Worm (Caenorhabditis elegans): ENCODE measurements around the gene ric-4.

Gene ric-4

DNA sequence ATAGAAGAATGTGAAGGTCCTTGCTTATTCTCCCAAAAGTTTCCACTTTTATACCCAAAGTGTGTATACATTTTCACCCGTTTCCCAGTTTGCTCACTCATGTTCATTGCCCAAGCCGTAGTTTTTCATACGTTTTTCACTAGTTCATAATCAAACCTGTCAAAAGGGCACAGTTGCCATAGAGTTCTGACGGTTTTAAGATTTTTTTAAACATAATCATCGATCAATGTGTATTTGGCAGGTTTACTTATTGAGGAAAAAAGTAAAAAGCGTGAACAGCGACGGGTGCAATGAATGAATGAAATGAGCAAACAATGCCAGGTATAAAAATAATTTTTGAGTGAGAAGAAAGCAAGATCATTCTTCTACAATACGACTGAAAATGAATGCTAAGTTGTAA lies 48.8 kb downstream of the ric-4 start, which contains the start of the genes fipr-5 and fipr-9:
Gene fipr-5 (minus strand): TSS at position 101 of the 400 bp plus-strand sequence.
Gene fipr-9 (plus strand): TSS at position 346 of the 400 bp plus-strand sequence.
- TF ChIP-seq aha-1 (tag; optimal IDR thresholded peaks at IDR 0.05) (no peak), pax-3 (tag; optimal IDR thresholded peaks at IDR 0.05) (no peak), elt-2 (tag; optimal IDR thresholded peaks at IDR 0.05) (no peak), sup-37 (GFP tag; optimal IDR thresholded peaks at IDR 0.05) (no peak), mep-1 (tag; optimal IDR thresholded peaks at IDR 0.05) (no peak), vab-15 (tag; optimal IDR thresholded peaks at IDR 0.05) (no peak), fos-1 (tag; optimal IDR thresholded peaks at IDR 0.05) (no peak), jun-1 (tag; optimal IDR thresholded peaks at IDR 0.05) (no peak), egl-27 (tag; optimal IDR thresholded peaks at IDR 0.05) (no peak), efl-1 (optimal IDR thresholded peaks at IDR 0.05) (no peak), efl-1 (GFP tag; optimal IDR thresholded peaks at IDR 0.05 in 1 of 2) (no peak), ama-1 (optimal IDR thresholded peaks at IDR 0.05) (no peak), pag-3 (tag; optimal IDR thresholded peaks at IDR 0.05; ENCODE audit: borderline replicate concordance, insufficient read depth) (no peak), nhr-47 (tag; optimal IDR thresholded peaks at IDR 0.05) (no peak), unc-30 (tag; optimal IDR thresholded peaks at IDR 0.05) (no peak), zag-1 (tag; optimal IDR thresholded peaks at IDR 0.05) (no peak), pqm-1 (tag; optimal IDR thresholded peaks at IDR 0.05) (no peak), nhr-71 (tag; optimal IDR thresholded peaks at IDR 0.05) (no peak)

DNA sequence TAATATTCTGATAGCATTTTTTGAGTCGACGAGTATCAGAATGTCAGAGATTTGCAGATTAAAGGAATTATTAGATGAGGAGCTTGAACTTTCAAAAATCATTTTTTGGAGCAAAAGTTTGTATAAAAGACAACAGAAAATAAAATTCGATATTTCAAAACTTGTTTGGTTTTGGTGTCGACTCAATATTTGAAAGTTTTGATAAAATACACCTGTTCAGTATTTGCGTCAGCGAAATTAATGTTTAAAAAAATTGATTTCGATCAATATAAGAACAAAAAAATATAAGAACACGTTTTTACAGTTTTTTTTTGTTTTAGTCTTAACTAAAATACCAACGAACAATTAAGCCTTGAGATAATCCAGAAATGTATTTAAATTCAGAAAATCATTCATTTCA lies 49.5 kb downstream of the ric-4 start, which contains the start of gene C12D8.13:
Gene C12D8.13 (minus strand): TSS at position 101 of the 400 bp plus-strand sequence.
- TF ChIP-seq C34B4.2 (tag; optimal IDR thresholded peaks at IDR 0.05), result no peak
- TF ChIP-seq nhr-20 (tag; optimal IDR thresholded peaks at IDR 0.05), result no peak
- TF ChIP-seq lin-39 (tag; optimal IDR thresholded peaks at IDR 0.05), result no peak
- no peak for TF ChIP-seq aly-2 (tag; optimal IDR thresholded peaks at IDR 0.05)
- TF ChIP-seq hlh-4 (tag; optimal IDR thresholded peaks at IDR 0.05), result no peak
- no peak for TF ChIP-seq swsn-7 (tag; optimal IDR thresholded peaks at IDR 0.05)
- no peak for TF ChIP-seq nhr-11 (tag; optimal IDR thresholded peaks at IDR 0.05)
- no peak for TF ChIP-seq unc-98 (GFP tag; IDR thresholded peaks at IDR 0.05)
- no peak for TF ChIP-seq rnt-1 (tag; optimal IDR thresholded peaks at IDR 0.05)
- TF ChIP-seq lin-13 (GFP tag; optimal IDR thresholded peaks at IDR 0.05), result no peak
- TF ChIP-seq mdl-1 (tag; optimal IDR thresholded peaks at IDR 0.05), result no peak
- TF ChIP-seq ceh-8 (GFP tag; optimal IDR thresholded peaks at IDR 0.05), result no peak
- no peak for TF ChIP-seq nhr-85 (tag)
- TF ChIP-seq aha-1 (tag; optimal IDR thresholded peaks at IDR 0.05), result no peak
- TF ChIP-seq hpl-2 (GFP tag; optimal IDR thresholded peaks at IDR 0.05), result no peak
- no peak for TF ChIP-seq ceh-90 (tag; optimal IDR thresholded peaks at IDR 0.05)
- TF ChIP-seq sox-4 (tag; optimal IDR thresholded peaks at IDR 0.05), result no peak
- no peak for TF ChIP-seq fkh-8 (tag; optimal IDR thresholded peaks at IDR 0.05)

DNA sequence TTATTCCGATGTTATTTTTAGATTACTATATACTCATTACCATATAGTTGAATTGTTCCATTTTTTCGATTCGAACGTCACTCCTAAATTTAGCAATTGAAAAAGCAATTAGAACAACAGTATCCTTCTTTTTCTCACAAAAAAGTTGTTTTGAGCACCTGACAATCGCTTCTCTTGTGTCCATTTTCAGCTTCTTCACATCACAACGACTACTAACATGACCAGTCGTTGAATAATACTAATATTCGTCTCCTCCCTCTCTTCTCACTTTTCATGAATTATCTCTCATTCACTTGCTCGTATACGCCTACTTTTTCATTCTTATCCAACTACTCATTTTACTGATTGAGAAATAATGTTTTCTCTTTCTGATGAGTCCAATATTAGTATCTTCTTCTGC lies 53.4 kb downstream of the ric-4 start, which contains the start of gene ZK856.14:
Gene ZK856.14 (plus strand): TSS at position 301 of the 400 bp plus-strand sequence.
- no peak for TF ChIP-seq aha-1 (tag; optimal IDR thresholded peaks at IDR 0.05)
- TF ChIP-seq vab-15 (tag; optimal IDR thresholded peaks at IDR 0.05), result no peak
- no peak for TF ChIP-seq mdl-1 (tag; optimal IDR thresholded peaks at IDR 0.05)
- no peak for TF ChIP-seq hlh-4 (tag; optimal IDR thresholded peaks at IDR 0.05)
- no peak for TF ChIP-seq lir-3 (tag; optimal IDR thresholded peaks at IDR 0.05; ENCODE audit: poor library complexity)
- TF ChIP-seq snu-23 (GFP tag; optimal IDR thresholded peaks at IDR 0.05), result no peak
- no peak for TF ChIP-seq ces-1 (GFP tag; optimal IDR thresholded peaks at IDR 0.05)
- TF ChIP-seq fkh-8 (tag; optimal IDR thresholded peaks at IDR 0.05), result no peak
- TF ChIP-seq nhr-11 (tag; optimal IDR thresholded peaks at IDR 0.05), result no peak
- no peak for TF ChIP-seq C16A3.4 (tag; optimal IDR thresholded peaks at IDR 0.05)

ce11 chrV:10212627-10213026 lies 57.5 kb downstream of the ric-4 start, which contains the start of gene hpo-40:
Gene hpo-40, plus strand, starts transcription at chrV:10212927.
- no peak for TF ChIP-seq nhr-77 (tag; optimal IDR thresholded peaks at IDR 0.05)
- no peak for TF ChIP-seq egl-13 (tag; optimal IDR thresholded peaks at IDR 0.05)
- no peak for TF ChIP-seq swsn-7 (tag; optimal IDR thresholded peaks at IDR 0.05)
- no peak for TF ChIP-seq mdl-1 (tag; optimal IDR thresholded peaks at IDR 0.05)
- TF ChIP-seq ets-5 (GFP tag; IDR thresholded peaks at IDR 0.05), result no peak
- no peak for TF ChIP-seq dsc-1 (tag; optimal IDR thresholded peaks at IDR 0.05)
- TF ChIP-seq ceh-88 (GFP tag; IDR thresholded peaks at IDR 0.05), result no peak
- TF ChIP-seq snu-23 (GFP tag; optimal IDR thresholded peaks at IDR 0.05), result no peak
- TF ChIP-seq unc-98 (GFP tag; IDR thresholded peaks at IDR 0.05), result no peak
- no peak for TF ChIP-seq fkh-8 (tag; optimal IDR thresholded peaks at IDR 0.05)
- TF ChIP-seq unc-30 (tag; optimal IDR thresholded peaks at IDR 0.05), result no peak
- no peak for TF ChIP-seq zip-4 (GFP tag; optimal IDR thresholded peaks at IDR 0.05)

Data from whole organism, L1 larva.